Worm (Caenorhabditis elegans): ENCODE results near the gene fbxa-69.

ce11 chrV:15833622-15834021 lies 17.9 kb upstream of the fbxa-69 start, which contains the start of gene srbc-54:
- TF ChIP-seq nhr-25 (tag; optimal IDR thresholded peaks at IDR 0.05) (no peak), fos-1 (tag; optimal IDR thresholded peaks at IDR 0.05) (no peak), nhr-12 (tag; optimal IDR thresholded peaks at IDR 0.05) (no peak), tbx-2 (tag; optimal IDR thresholded peaks at IDR 0.05) (no peak), ama-1 (optimal IDR thresholded peaks at IDR 0.05) (no peak), pqm-1 (tag; optimal IDR thresholded peaks at IDR 0.05) (no peak), aly-2 (tag; optimal IDR thresholded peaks at IDR 0.05) (no peak), nhr-77 (tag; optimal IDR thresholded peaks at IDR 0.05) (no peak), R02D3.7 (tag; optimal IDR thresholded peaks at IDR 0.05) (no peak), snpc-4 (tag; optimal IDR thresholded peaks at IDR 0.05) (no peak), nhr-76 (tag; optimal IDR thresholded peaks at IDR 0.05) (no peak), elt-1 (tag; optimal IDR thresholded peaks at IDR 0.05) (no peak), daf-12 (tag; optimal IDR thresholded peaks at IDR 0.05) (no peak), ztf-4 (tag; optimal IDR thresholded peaks at IDR 0.05) (no peak)
